Fruit fly (Drosophila melanogaster): ENCODE data around the gene aust.

- no peak for TF ChIP-seq cic (GFP tag; optimal IDR thresholded peaks at IDR 0.05)
- TF ChIP-seq CG7101 (tag; optimal IDR thresholded peaks at IDR 0.05), result no peak
- no peak for TF ChIP-seq CG14711 (tag; optimal IDR thresholded peaks at IDR 0.05)
- no peak for TF ChIP-seq ovo (GFP tag; optimal IDR thresholded peaks at IDR 0.05)
- TF ChIP-seq bab1 (GFP tag; optimal IDR thresholded peaks at IDR 0.05), result no peak
- no peak for TF ChIP-seq Hr96 (GFP tag; optimal IDR thresholded peaks at IDR 0.05)
- TF ChIP-seq pad (GFP tag; optimal IDR thresholded peaks at IDR 0.05), result no peak
- no peak for TF ChIP-seq kay (GFP tag; ENCODE audit: borderline replicate concordance)
Observed at dm6 chr2L:9236404-9236803, 14.4 kb downstream of the aust start.

Data from whole organism, adult.